Worm (Caenorhabditis elegans): ENCODE results near the gene sym-3.

DNA sequence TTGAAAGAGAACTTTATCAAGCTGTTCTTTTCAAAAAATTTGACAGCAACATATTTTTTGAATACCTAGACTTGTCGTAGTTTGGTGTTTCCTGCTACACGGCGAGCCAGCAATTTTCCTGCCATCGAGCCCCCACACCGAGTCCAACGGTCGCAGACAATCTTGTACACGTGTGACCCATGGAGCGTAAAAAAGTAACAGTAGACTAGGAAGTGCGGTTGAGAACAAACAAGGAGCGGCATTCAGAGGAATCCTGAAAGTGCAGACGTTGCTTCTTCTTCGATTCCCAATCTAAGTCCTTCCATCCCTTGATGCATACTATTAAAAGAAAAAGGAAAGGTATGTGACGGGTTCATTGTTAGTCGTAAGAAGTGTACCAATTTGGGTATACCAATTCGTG, 17.3 kb downstream of the sym-3 start, which contains the start of gene twnk-1:
- TF ChIP-seq snpc-4 (GFP tag; optimal IDR thresholded peaks at IDR 0.05): no peak
- TF ChIP-seq snpc-4 (tag; optimal IDR thresholded peaks at IDR 0.05): no peak
- no peak for TF ChIP-seq egl-18 (GFP tag; IDR thresholded peaks at IDR 0.05)
- TF ChIP-seq him-1 (tag; optimal IDR thresholded peaks at IDR 0.05): no peak
- no peak for TF ChIP-seq egrh-3 (GFP tag; IDR thresholded peaks at IDR 0.05)
